Fruit fly (Drosophila melanogaster) whole organism, pupa: ENCODE measurements around the gene mxc.

ENCODE experiments used
- CG10348 ChIP-seq: fragments of 200-800 bp; sonication (Bioruptor generic); IDR thresholded peaks from 2 replicates; pipeline ENCODE4 v1.3.6; 2022; ENCODE audit warnings: missing biosample characterization, missing genetic modification characterization
- CG12605 ChIP-seq: fragments of 200-800 bp; sonication (Bioruptor generic); IDR thresholded peaks from 2 replicates; pipeline ENCODE4 v1.3.6; 2022; ENCODE audit warnings: missing biosample characterization, missing genetic modification characterization
- CG13204 ChIP-seq: fragments of 200-800 bp; sonication (Bioruptor generic); optimal IDR thresholded peaks from 2 replicates; lab custom pipeline; 2018; ENCODE audit warnings: missing biosample characterization, mild to moderate bottlenecking, missing genetic modification characterization, moderate library complexity
- CG14655 ChIP-seq: fragments of 200-800 bp; sonication (Bioruptor generic); optimal IDR thresholded peaks from 3 replicates; lab custom pipeline; 2017; ENCODE audit warnings: mild to moderate bottlenecking, missing biosample characterization, missing genetic modification reagents, missing genetic modification characterization
- CG15710 ChIP-seq: fragments of 200-800 bp; sonication (Bioruptor generic); optimal IDR thresholded peaks from 2 replicates; lab custom pipeline; 2018; ENCODE audit warnings: missing biosample characterization, mild to moderate bottlenecking, missing genetic modification characterization, moderate library complexity
- CG17806 ChIP-seq: fragments of 200-800 bp; sonication (Bioruptor generic); optimal IDR thresholded peaks from 2 replicates; lab custom pipeline; 2018; ENCODE audit warnings: missing biosample characterization, mild to moderate bottlenecking, missing genetic modification characterization, moderate library complexity
- CG32121 ChIP-seq: fragments of 200-800 bp; sonication (Bioruptor generic); IDR thresholded peaks from 2 replicates; pipeline ENCODE4 v1.3.6; 2022; ENCODE audit warnings: missing biosample characterization, missing genetic modification characterization
- CG34367 ChIP-seq: fragments of 200-800 bp; sonication (Bioruptor generic); optimal IDR thresholded peaks from 2 replicates; lab custom pipeline; 2018; ENCODE audit warnings: missing biosample characterization, mild to moderate bottlenecking, missing genetic modification characterization
- CG4496 ChIP-seq: fragments of 200-800 bp; sonication (Bioruptor generic); IDR thresholded peaks from 3 replicates; pipeline ENCODE4 v1.3.6; 2022; ENCODE audit warnings: missing biosample characterization, missing genetic modification characterization
- CG8159 ChIP-seq: fragments of 200-800 bp; sonication (Bioruptor generic); optimal IDR thresholded peaks from 3 replicates; lab custom pipeline; 2018; ENCODE audit warnings: missing biosample characterization, mild to moderate bottlenecking, missing genetic modification characterization, moderate library complexity
- CG8301 ChIP-seq: fragments of 200-800 bp; sonication (Bioruptor generic); optimal IDR thresholded peaks from 2 replicates; lab custom pipeline; 2018; ENCODE audit warnings: missing biosample characterization, mild to moderate bottlenecking, missing genetic modification characterization
- CG9948 ChIP-seq: fragments of 200-800 bp; sonication (Bioruptor generic); optimal IDR thresholded peaks from 2 replicates; lab custom pipeline; 2018; ENCODE audit warnings: missing biosample characterization, mild to moderate bottlenecking, missing genetic modification characterization, moderate library complexity
- D1 ChIP-seq: fragments of 200-800 bp; sonication (Bioruptor generic); optimal IDR thresholded peaks from 2 replicates; lab custom pipeline; 2018; ENCODE audit warnings: missing biosample characterization, mild to moderate bottlenecking, missing genetic modification characterization, moderate library complexity
- EcR ChIP-seq: fragments of 200-800 bp; sonication (Bioruptor generic); optimal IDR thresholded peaks from 3 replicates; lab custom pipeline; 2019; ENCODE audit warnings: missing biosample characterization, missing genetic modification characterization, mild to moderate bottlenecking, moderate library complexity, missing genetic modification reagents
- Ets98B ChIP-seq: fragments of 200-800 bp; sonication (Bioruptor generic); IDR thresholded peaks from 2 replicates; pipeline ENCODE4 v1.3.6; 2022; ENCODE audit warnings: missing biosample characterization, missing genetic modification characterization
- Pif1A ChIP-seq: fragments of 200-800 bp; sonication (Bioruptor generic); optimal IDR thresholded peaks from 3 replicates; lab custom pipeline; 2016; ENCODE audit warnings: missing biosample characterization, missing genetic modification characterization
- Pif1B ChIP-seq: fragments of 200-800 bp; sonication (Bioruptor generic); optimal IDR thresholded peaks from 3 replicates; lab custom pipeline; 2016; ENCODE audit warnings: missing biosample characterization, missing genetic modification characterization
- Snoo ChIP-seq: fragments of 200-800 bp; sonication (Bioruptor generic); optimal IDR thresholded peaks from 3 replicates; lab custom pipeline; 2017; ENCODE audit warnings: missing biosample characterization, mild to moderate bottlenecking, missing genetic modification characterization, inconsistent platforms
- fd96Ca ChIP-seq: fragments of 200-800 bp; sonication (Bioruptor generic); IDR thresholded peaks from 3 replicates; pipeline ENCODE4 v1.3.6; 2022; ENCODE audit warnings: missing biosample characterization, missing genetic modification characterization
- gl ChIP-seq: fragments of 200-800 bp; sonication (Bioruptor generic); optimal IDR thresholded peaks from 2 replicates; lab custom pipeline; 2018; ENCODE audit warnings: missing biosample characterization, mild to moderate bottlenecking, missing genetic modification characterization
- rn ChIP-seq: fragments of 200-800 bp; sonication (Bioruptor generic); IDR thresholded peaks from 2 replicates; pipeline ENCODE4 v1.3.6; 2022; ENCODE audit warnings: missing biosample characterization, missing genetic modification characterization

mxc gene

DNA sequence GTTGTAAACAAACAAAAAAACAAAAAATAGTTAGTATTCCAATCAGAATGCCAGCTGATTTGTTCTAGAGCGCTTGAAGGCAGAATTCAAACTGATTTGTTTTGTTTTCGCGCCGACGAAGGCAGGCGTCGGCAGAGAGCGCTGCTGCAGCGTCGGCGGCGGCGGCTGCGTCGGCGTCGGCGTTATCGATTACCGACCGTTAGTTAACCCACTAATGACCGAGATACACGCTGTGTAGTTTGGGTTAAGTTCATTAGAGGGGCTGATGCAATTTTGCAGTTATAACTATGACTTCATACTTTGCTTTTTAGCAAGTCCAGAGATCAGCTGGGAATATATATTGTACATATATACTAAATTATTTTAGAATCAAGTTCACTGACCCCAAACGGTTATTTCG lies 20.1 kb downstream of the mxc start, which contains the start of gene t:
t (minus strand) TSS at position 76 of the 400 bp plus-strand sequence.
- TF ChIP-seq CG14655 (GFP tag; lab: Kevin White, UChicago) (peak; percentile 26), CG10348 (no peak), Ets98B (peak; percentile 31; the same call in 1 of the 2 replicates), CG17806 (tag; lab: Kevin White, UChicago) (no peak)

DNA sequence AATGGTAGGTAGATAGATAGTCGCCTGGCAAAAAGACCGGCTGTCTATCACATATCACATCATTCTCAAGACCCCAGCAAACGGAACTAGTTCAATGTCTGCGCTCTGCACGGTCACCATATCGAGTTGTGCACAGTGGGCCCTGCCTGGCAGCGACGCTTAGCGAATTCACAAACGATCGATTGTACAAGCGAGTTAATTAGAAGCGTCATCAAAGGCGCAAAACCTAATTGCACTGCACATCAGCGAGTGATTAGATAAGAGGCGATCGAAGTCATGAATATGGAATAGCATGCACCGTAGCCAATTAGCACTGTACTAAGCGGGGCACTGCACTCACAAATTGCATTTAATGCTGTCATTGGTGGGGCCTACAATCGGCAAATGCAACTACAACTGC lies 22.8 kb downstream of the mxc start:
- no peak for TF ChIP-seq D1 (tag; lab: Kevin White, UChicago)
- TF ChIP-seq CG4496 (GFP tag; lab: Robert Waterston, UW) = peak; percentile 83
- TF ChIP-seq Ets98B = peak; percentile 79
- TF ChIP-seq fd96Ca (GFP tag; lab: Robert Waterston, UW) = peak; percentile 78; the same call in 2 of the 3 replicates
- peak; percentile 16 for TF ChIP-seq CG9948 (tag; lab: Kevin White, UChicago)
- TF ChIP-seq Pif1A (GFP tag; lab: Kevin White, UChicago) = no peak
- no peak for TF ChIP-seq CG13204 (GFP tag; lab: Kevin White, UChicago)
- no peak for TF ChIP-seq EcR (GFP tag; lab: Kevin White, UChicago)
- no peak for TF ChIP-seq CG17806 (tag; lab: Kevin White, UChicago)
- TF ChIP-seq CG12605 = peak; percentile 34; the same call in 1 of the 2 replicates
- TF ChIP-seq CG34367 = no peak
- no peak for TF ChIP-seq gl (tag; lab: Kevin White, UChicago)
- peak; percentile 60 for TF ChIP-seq CG14655 (GFP tag; lab: Kevin White, UChicago)
- TF ChIP-seq CG8159 = no peak
- peak; percentile 66 for TF ChIP-seq CG10348
- no peak for TF ChIP-seq CG15710 (tag; lab: Kevin White, UChicago)
- TF ChIP-seq CG32121 (GFP tag; lab: Robert Waterston, UW) = peak; percentile 75
- TF ChIP-seq Snoo (tag; lab: Kevin White, UChicago) = no peak
- peak; percentile 44 for TF ChIP-seq CG8301 (tag; lab: Kevin White, UChicago)
- TF ChIP-seq Pif1B (GFP tag; lab: Kevin White, UChicago) = no peak
- no peak for TF ChIP-seq rn (GFP tag; lab: Robert Waterston, UW)

DNA sequence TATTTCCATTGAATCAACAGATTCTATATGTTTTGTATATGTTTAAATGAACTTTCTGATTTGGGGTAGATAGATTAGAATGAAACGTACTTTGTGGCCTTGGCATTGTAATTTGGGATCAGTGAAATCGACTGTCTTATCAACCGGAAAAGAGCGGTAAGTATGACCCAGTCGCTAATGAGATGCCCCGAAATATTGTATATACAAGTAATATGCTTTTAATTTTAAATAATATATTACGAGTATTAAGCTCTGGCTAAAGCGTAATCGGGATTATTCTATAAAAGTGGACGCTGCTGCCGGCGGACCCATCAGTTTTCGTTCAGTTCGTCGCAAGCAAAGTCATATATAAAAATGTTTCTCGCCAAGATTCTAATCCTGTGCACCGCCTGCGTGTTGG lies 26.7 kb downstream of the mxc start, which contains the start of gene CG15369:
CG15369 (plus strand) TSS at position 301 of the 400 bp plus-strand sequence.
- TF ChIP-seq CG8159 (no peak), D1 (tag; lab: Kevin White, UChicago) (no peak), Pif1A (GFP tag; lab: Kevin White, UChicago) (no peak), Pif1B (GFP tag; lab: Kevin White, UChicago) (no peak), CG13204 (GFP tag; lab: Kevin White, UChicago) (no peak), fd96Ca (GFP tag; lab: Robert Waterston, UW) (no peak), CG9948 (tag; lab: Kevin White, UChicago) (no peak), CG15710 (tag; lab: Kevin White, UChicago) (no peak), CG10348 (no peak), CG8301 (tag; lab: Kevin White, UChicago) (no peak), Ets98B (no peak), EcR (GFP tag; lab: Kevin White, UChicago) (no peak), CG14655 (GFP tag; lab: Kevin White, UChicago) (no peak), CG4496 (GFP tag; lab: Robert Waterston, UW) (no peak), rn (GFP tag; lab: Robert Waterston, UW) (no peak), gl (tag; lab: Kevin White, UChicago) (no peak), CG17806 (tag; lab: Kevin White, UChicago) (no peak), CG34367 (no peak), Snoo (tag; lab: Kevin White, UChicago) (no peak), CG32121 (GFP tag; lab: Robert Waterston, UW) (no peak)
- TF ChIP-seq, all 21 proteins: peak for 0

DNA sequence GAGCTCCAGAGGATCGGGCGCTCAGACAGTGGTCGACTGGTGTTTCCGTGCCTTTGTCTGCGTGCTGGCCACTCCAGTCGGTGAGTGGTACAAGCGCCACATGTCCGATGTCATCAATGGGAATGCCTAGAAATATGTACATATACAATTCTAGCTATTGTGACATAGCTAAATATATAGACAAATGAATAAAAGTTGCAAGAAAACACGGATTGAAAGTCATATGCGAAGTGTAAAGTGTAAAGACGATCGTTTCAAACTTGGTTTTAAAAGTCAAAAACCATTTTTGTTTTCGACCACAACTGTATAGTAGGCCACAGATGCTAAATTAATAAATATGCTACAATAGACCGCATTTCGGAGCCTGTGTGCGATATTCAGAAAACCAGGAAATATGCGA lies 27.8 kb downstream of the mxc start, which contains the start of gene CG15368:
CG15368 (plus strand) TSS at position 301 of the 400 bp plus-strand sequence.
- TF ChIP-seq Ets98B (no peak), CG8159 (no peak), CG13204 (GFP tag; lab: Kevin White, UChicago) (no peak), CG15710 (tag; lab: Kevin White, UChicago) (no peak), Snoo (tag; lab: Kevin White, UChicago) (no peak), CG14655 (GFP tag; lab: Kevin White, UChicago) (no peak), CG34367 (no peak), CG12605 (no peak), CG17806 (tag; lab: Kevin White, UChicago) (no peak), EcR (GFP tag; lab: Kevin White, UChicago) (no peak), CG9948 (tag; lab: Kevin White, UChicago) (no peak), rn (GFP tag; lab: Robert Waterston, UW) (no peak), fd96Ca (GFP tag; lab: Robert Waterston, UW) (no peak), gl (tag; lab: Kevin White, UChicago) (no peak), CG10348 (no peak), CG8301 (tag; lab: Kevin White, UChicago) (no peak), Pif1B (GFP tag; lab: Kevin White, UChicago) (no peak), Pif1A (GFP tag; lab: Kevin White, UChicago) (no peak), CG4496 (GFP tag; lab: Robert Waterston, UW) (no peak), CG32121 (GFP tag; lab: Robert Waterston, UW) (no peak)

DNA sequence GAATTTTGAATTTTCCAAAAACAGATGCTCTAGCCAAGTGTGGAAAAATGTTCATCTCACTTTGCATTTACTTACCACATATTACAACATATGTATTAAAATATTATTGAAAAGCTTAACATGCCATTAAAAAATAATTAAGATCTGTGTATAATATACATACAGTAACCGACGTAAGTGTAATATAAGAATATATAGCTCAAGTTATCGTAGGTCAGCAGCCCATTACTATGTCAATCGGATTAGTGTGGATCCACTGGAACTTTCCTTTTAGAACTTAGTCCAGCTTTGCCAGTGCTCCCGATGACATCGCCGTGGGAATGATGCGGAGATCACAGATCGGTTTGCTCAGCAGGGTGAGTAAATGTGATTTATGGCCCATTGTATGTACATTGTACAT lies 28.7 kb downstream of the mxc start, which contains the start of gene Obp8a:
Obp8a (plus strand) TSS at position 301 of the 400 bp plus-strand sequence.
- TF ChIP-seq CG13204 (GFP tag; lab: Kevin White, UChicago) (no peak), Pif1B (GFP tag; lab: Kevin White, UChicago) (no peak), Snoo (tag; lab: Kevin White, UChicago) (no peak), CG10348 (no peak), CG34367 (no peak), CG17806 (tag; lab: Kevin White, UChicago) (no peak), CG14655 (GFP tag; lab: Kevin White, UChicago) (no peak), gl (tag; lab: Kevin White, UChicago) (no peak), fd96Ca (GFP tag; lab: Robert Waterston, UW) (no peak), D1 (tag; lab: Kevin White, UChicago) (no peak), CG12605 (no peak), CG4496 (GFP tag; lab: Robert Waterston, UW) (no peak), CG8301 (tag; lab: Kevin White, UChicago) (no peak), EcR (GFP tag; lab: Kevin White, UChicago) (no peak), CG8159 (no peak), Ets98B (no peak), CG15710 (tag; lab: Kevin White, UChicago) (no peak), CG9948 (tag; lab: Kevin White, UChicago) (no peak), CG32121 (GFP tag; lab: Robert Waterston, UW) (no peak)
